Fruit fly (Drosophila melanogaster): Measurements from ENCODE around the gene mRpL38.

Gene mRpL38

dm6 chrX:14215834-14216233 lies 10.3 kb upstream of the mRpL38 start (continued):
- TF ChIP-seq CG2712 (tag; optimal IDR thresholded peaks at IDR 0.05) (no peak), sob (GFP tag; IDR thresholded peaks at IDR 0.05) (0 out of 2 replicates have a peak, but pooled peaks have one; percentile 13), dimm (GFP tag; IDR thresholded peaks at IDR 0.05) (no peak), Med (GFP tag) (peak; percentile 63), jumu (GFP tag; optimal IDR thresholded peaks at IDR 0.05) (no peak), CG12104 (GFP tag; optimal IDR thresholded peaks at IDR 0.05) (no peak), Deaf1 (tag; optimal IDR thresholded peaks at IDR 0.05) (no peak), fd96Cb (tag; optimal IDR thresholded peaks at IDR 0.05) (no peak), stc (GFP tag; IDR thresholded peaks at IDR 0.05) (no peak), Drgx (GFP tag; IDR thresholded peaks at IDR 0.05) (peak; percentile 55; the same call in 1 of the 2 replicates), CG6654 (GFP tag; optimal IDR thresholded peaks at IDR 0.05) (no peak), CG10274 (GFP tag; optimal IDR thresholded peaks at IDR 0.05) (no peak), CG2678 (tag; optimal IDR thresholded peaks at IDR 0.05) (peak; percentile 14), NfI (GFP tag; optimal IDR thresholded peaks at IDR 0.05) (peak; percentile 16), CG4707 (GFP tag; optimal IDR thresholded peaks at IDR 0.05) (no peak), hbn (GFP tag; IDR thresholded peaks at IDR 0.05; ENCODE audit: partially characterized antibody) (no peak), CG7839 (tag; optimal IDR thresholded peaks at IDR 0.05) (peak; percentile 12), dmrt11E (tag; optimal IDR thresholded peaks at IDR 0.05) (no peak), prd (optimal IDR thresholded peaks at IDR 0.05) (no peak), prd (GFP tag; IDR thresholded peaks at IDR 0.05) (0 out of 3 replicates have a peak, but pooled peaks have one; percentile 5), CG11398 (GFP tag; optimal IDR thresholded peaks at IDR 0.05) (no peak), dmrt99B (tag; optimal IDR thresholded peaks at IDR 0.05) (no peak), row (GFP tag; IDR thresholded peaks at IDR 0.05) (peak; percentile 32; the same call in 1 of the 3 replicates), corto (GFP tag; optimal IDR thresholded peaks at IDR 0.05) (no peak), gro (GFP tag; optimal IDR thresholded peaks at IDR 0.05) (no peak), Lhr (GFP tag; optimal IDR thresholded peaks at IDR 0.05) (no peak), zf30C (GFP tag; optimal IDR thresholded peaks at IDR 0.05) (no peak), CG17802 (tag; optimal IDR thresholded peaks at IDR 0.05) (no peak)

dm6 chrX:14216844-14217243 lies 9.2 kb upstream of the mRpL38 start:
- no peak for TF ChIP-seq Blimp-1 (GFP tag; optimal IDR thresholded peaks at IDR 0.05)
- TF ChIP-seq CG9727 (GFP tag; optimal IDR thresholded peaks at IDR 0.05) = no peak
- no peak for TF ChIP-seq CG9876 (GFP tag; optimal IDR thresholded peaks at IDR 0.05)
- no peak for TF ChIP-seq CG17802 (tag; optimal IDR thresholded peaks at IDR 0.05)
- no peak for TF ChIP-seq CG18262 (tag; optimal IDR thresholded peaks at IDR 0.05)
- TF ChIP-seq Med (GFP tag) = peak; percentile 16
- TF ChIP-seq zen2 (GFP tag; IDR thresholded peaks at IDR 0.05; ENCODE audit: partially characterized antibody) = no peak
- no peak for TF ChIP-seq HLHmδ (GFP tag; optimal IDR thresholded peaks at IDR 0.05)
- TF ChIP-seq CG6175 (GFP tag; IDR thresholded peaks at IDR 0.05) = no peak
- peak; percentile 42 for TF ChIP-seq gem (tag; optimal IDR thresholded peaks at IDR 0.05)
- no peak for TF ChIP-seq CTCF (GFP tag; optimal IDR thresholded peaks at IDR 0.05)
- peak in 1 of 2 experiments; percentile 15 for TF ChIP-seq Hr51 (GFP tag; optimal IDR thresholded peaks at IDR 0.05)
- TF ChIP-seq CG30403 (GFP tag; optimal IDR thresholded peaks at IDR 0.05) = peak; percentile 8
- no peak for TF ChIP-seq hb (GFP tag; IDR thresholded peaks at IDR 0.05; ENCODE audit: partially characterized antibody)
- no peak for TF ChIP-seq pzg (GFP tag; optimal IDR thresholded peaks at IDR 0.05)
- TF ChIP-seq CG2678 (tag; optimal IDR thresholded peaks at IDR 0.05) = peak; percentile 18
- no peak for TF ChIP-seq nom (GFP tag; optimal IDR thresholded peaks at IDR 0.05)
- no peak for TF ChIP-seq CrebB (tag; optimal IDR thresholded peaks at IDR 0.05)
- TF ChIP-seq Oli (tag; optimal IDR thresholded peaks at IDR 0.05) = no peak
- TF ChIP-seq D19A (tag; optimal IDR thresholded peaks at IDR 0.05) = no peak
- TF ChIP-seq Kr (GFP tag; optimal IDR thresholded peaks at IDR 0.05) = no peak
- no peak for TF ChIP-seq wdn (GFP tag; IDR thresholded peaks at IDR 0.05)
- TF ChIP-seq Sox102F (GFP tag; optimal IDR thresholded peaks at IDR 0.05) = peak; percentile 12
- no peak for TF ChIP-seq CG6654 (GFP tag; optimal IDR thresholded peaks at IDR 0.05)
- TF ChIP-seq lab (GFP tag; optimal IDR thresholded peaks at IDR 0.05) = peak; percentile 1
- no peak for TF ChIP-seq Dll (GFP tag; IDR thresholded peaks at IDR 0.05; ENCODE audit: partially characterized antibody)
- peak; percentile 2 for TF ChIP-seq CG7839 (tag; optimal IDR thresholded peaks at IDR 0.05)

All from whole organism, embryonic.